Worm (Caenorhabditis elegans): ENCODE data around the gene Y53G8AM.8.

DNA sequence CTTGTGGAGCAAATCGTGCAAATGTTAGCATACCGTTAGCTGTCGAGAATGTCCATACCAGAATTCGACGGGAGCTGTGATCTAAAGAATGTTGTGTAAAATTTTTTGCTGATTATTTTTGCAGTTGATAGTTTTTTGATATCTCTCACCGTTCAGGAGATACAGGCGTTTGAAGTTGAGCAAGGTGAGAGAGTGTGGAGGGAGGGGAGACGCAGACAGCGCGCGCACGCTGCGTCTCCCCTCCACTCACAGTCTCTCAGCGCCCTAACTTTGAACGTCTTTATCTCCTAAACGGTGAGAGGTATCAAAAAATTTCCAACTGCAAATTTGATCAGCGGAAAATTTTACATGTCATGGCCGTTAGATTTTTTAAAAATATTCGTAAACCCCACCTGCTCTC, 23.5 kb downstream of the Y53G8AM.8 start:
- TF ChIP-seq nhr-25 (tag; optimal IDR thresholded peaks at IDR 0.05), result no peak
- TF ChIP-seq nhr-10 (tag; optimal IDR thresholded peaks at IDR 0.05), result no peak
- TF ChIP-seq lin-13 (GFP tag; optimal IDR thresholded peaks at IDR 0.05), result no peak
- no peak for TF ChIP-seq nhr-77 (tag; optimal IDR thresholded peaks at IDR 0.05)
- no peak for TF ChIP-seq lin-11 (tag; optimal IDR thresholded peaks at IDR 0.05)
- TF ChIP-seq skn-1 (tag; optimal IDR thresholded peaks at IDR 0.05), result no peak
- TF ChIP-seq nhr-129 (tag; optimal IDR thresholded peaks at IDR 0.05), result no peak
- TF ChIP-seq ztf-11 (tag; optimal IDR thresholded peaks at IDR 0.05), result no peak
- no peak for TF ChIP-seq unc-62 (GFP tag; optimal IDR thresholded peaks at IDR 0.05)
- no peak for TF ChIP-seq aly-2 (tag; optimal IDR thresholded peaks at IDR 0.05)

Data from whole organism, L2 larva.